Fruit fly (Drosophila melanogaster) whole organism: ENCODE data around the gene CG33523.

Experiments used
- Dll ChIP-seq: fragments of >200 bp; optimal IDR thresholded peaks from 2 replicates; lab custom pipeline; 2017
- pan ChIP-seq: fragments of >200 bp; optimal IDR thresholded peaks from 2 replicates; lab custom pipeline; 2017
- psq ChIP-seq: fragments of >200 bp; optimal IDR thresholded peaks from 2 replicates; lab custom pipeline; 2017
- usp ChIP-seq: fragments of >200 bp; optimal IDR thresholded peaks from 2 replicates; lab custom pipeline; 2017; ENCODE audit warnings: missing biosample characterization, missing genetic modification characterization, mixed read lengths

DNA sequence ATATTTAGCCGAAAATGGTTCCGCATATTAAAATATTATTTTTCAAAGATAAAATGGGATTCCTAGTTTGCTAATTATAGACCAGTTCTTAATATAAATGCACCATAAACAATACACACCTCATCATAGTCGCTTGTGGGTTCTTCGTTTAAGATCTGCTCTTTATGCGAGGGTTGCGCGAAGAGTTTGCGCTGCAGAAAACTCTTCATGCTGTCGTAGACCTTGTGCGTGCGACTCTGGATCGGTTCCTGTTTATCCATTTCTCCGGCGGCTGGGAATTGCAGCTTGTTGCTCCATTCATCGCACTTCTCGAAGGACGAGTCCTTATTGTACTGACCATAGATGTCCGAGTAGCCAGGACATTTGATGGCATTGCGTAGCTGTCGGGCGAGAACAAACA, 45.0 kb downstream of the CG33523 start:
- TF ChIP-seq psq (no peak), usp (GFP tag; lab: Kevin White, UChicago) (no peak), Dll (no peak), pan (no peak)
